Worm (Caenorhabditis elegans) whole organism, midembryonic: ENCODE measurements around the gene R13H4.7.
A peak's percentile ranks its signal among the peaks of the same experiment; 100 is the strongest.

Source experiments
- T22C8.4 ChIP-seq: fragments of 200-800 bp; sonication (Bioruptor generic); IDR thresholded peaks from 2 replicates; pipeline ENCODE4 v1.3.6; 2022; ENCODE audit warnings: missing genetic modification characterization, missing compliant biosample characterization
- cog-1 ChIP-seq: sonication (generic microtip); optimal IDR thresholded peaks from 2 replicates; lab custom pipeline; 2016; ENCODE audit warnings: missing genetic modification characterization, missing compliant biosample characterization
- flt-1 ChIP-seq: fragments of 200-800 bp; sonication (Bioruptor generic); IDR thresholded peaks from 2 replicates; pipeline ENCODE4 v1.3.6; 2022; ENCODE audit warnings: missing genetic modification characterization, missing compliant biosample characterization
- klf-2 ChIP-seq: fragments of 200-800 bp; sonication (Bioruptor generic); conservative IDR thresholded peaks from 2 replicates; pipeline ENCODE4 v1.3.6; 2022; ENCODE audit warnings: missing genetic modification reagents, missing genetic modification characterization, missing compliant biosample characterization
- med-1 ChIP-seq: sonication (generic microtip); optimal IDR thresholded peaks from 2 replicates; lab custom pipeline; 2017; ENCODE audit warnings: missing genetic modification characterization, mild to moderate bottlenecking, missing compliant biosample characterization, antibody characterized with exemption, missing genetic modification reagents; ENCODE audit not compliant: insufficient read depth
- tab-1 ChIP-seq: fragments of 200-800 bp; sonication (Bioruptor generic); IDR thresholded peaks from 2 replicates; pipeline ENCODE4 v1.3.6; 2022; ENCODE audit warnings: missing genetic modification characterization, missing compliant biosample characterization
- ztf-23 ChIP-seq: fragments of 200-800 bp; sonication (Bioruptor generic); IDR thresholded peaks from 2 replicates; pipeline ENCODE4 v1.3.6; 2022; ENCODE audit warnings: missing genetic modification reagents, missing genetic modification characterization, missing compliant biosample characterization
- ztf-29 ChIP-seq: fragments of 200-800 bp; sonication (Bioruptor generic); IDR thresholded peaks from 2 replicates; pipeline ENCODE4 v1.3.6; 2022; ENCODE audit warnings: missing genetic modification reagents, missing genetic modification characterization, missing compliant biosample characterization

- TF ChIP-seq ztf-23 (GFP tag; lab: Robert Waterston, UW), result 0 out of 2 replicates have a peak, but pooled peaks have one; percentile 43
- TF ChIP-seq cog-1 (tag; lab: Kevin White, UChicago), result peak; percentile 29
- no peak for TF ChIP-seq T22C8.4 (GFP tag; lab: Robert Waterston, UW)
- TF ChIP-seq ztf-29 (GFP tag; lab: Robert Waterston, UW), result no peak
- peak; percentile 58; the same call in 1 of the 2 replicates for TF ChIP-seq flt-1 (GFP tag; lab: Robert Waterston, UW)
- TF ChIP-seq tab-1, result no peak
- no peak for TF ChIP-seq klf-2 (GFP tag; lab: Robert Waterston, UW)
- TF ChIP-seq med-1, result no peak
Observed at ce11 chrV:11896322-11896898, 28.4 kb upstream of the R13H4.7 start.
